Fruit fly (Drosophila melanogaster) whole organism, embryonic: ENCODE results near the gene gb.

Experiments used
- Asciz ChIP-seq: fragments of 200-800 bp; sonication (Bioruptor generic); optimal IDR thresholded peaks from 2 replicates; lab custom pipeline; 2017; ENCODE audit warnings: missing biosample characterization, mild to moderate bottlenecking, missing genetic modification characterization, missing genetic modification reagents
- CG10209 ChIP-seq: fragments of 200-800 bp; sonication (Bioruptor generic); optimal IDR thresholded peaks from 3 replicates; lab custom pipeline; 2017; ENCODE audit warnings: missing biosample characterization, mild to moderate bottlenecking, missing genetic modification characterization, missing genetic modification reagents
- CG11723 ChIP-seq: fragments of 200-800 bp; sonication (Bioruptor generic); optimal IDR thresholded peaks from 2 replicates; lab custom pipeline; 2017; ENCODE audit warnings: missing biosample characterization, mild to moderate bottlenecking, missing genetic modification characterization
- CG12219 ChIP-seq: fragments of 200-800 bp; sonication (Bioruptor generic); optimal IDR thresholded peaks from 3 replicates; lab custom pipeline; 2018; ENCODE audit warnings: missing biosample characterization, mild to moderate bottlenecking, missing genetic modification characterization
- CG13775 ChIP-seq: fragments of 200-800 bp; sonication (Bioruptor generic); optimal IDR thresholded peaks from 3 replicates; lab custom pipeline; 2017; ENCODE audit warnings: missing biosample characterization, mild to moderate bottlenecking, missing genetic modification characterization
- CG14050 ChIP-seq: fragments of 200-800 bp; sonication (Bioruptor generic); IDR thresholded peaks from 3 replicates; pipeline ENCODE4 v1.3.6; 2022; ENCODE audit warnings: missing biosample characterization, missing genetic modification characterization
- CG15269 ChIP-seq: fragments of 200-800 bp; sonication (Bioruptor generic); optimal IDR thresholded peaks from 2 replicates; lab custom pipeline; 2018; ENCODE audit warnings: missing biosample characterization, mild to moderate bottlenecking, missing genetic modification characterization, moderate library complexity
- CG17612 ChIP-seq: fragments of 200-800 bp; sonication (Bioruptor generic); IDR thresholded peaks from 2 replicates; pipeline ENCODE4 v1.3.6; 2022; ENCODE audit warnings: missing biosample characterization, missing genetic modification characterization
- CG18262 ChIP-seq: fragments of 200-800 bp; optimal IDR thresholded peaks from 3 replicates; lab custom pipeline; 2019; ENCODE audit warnings: missing biosample characterization, mild to moderate bottlenecking, missing genetic modification characterization, moderate library complexity
- CG2678 ChIP-seq: fragments of 200-800 bp; sonication (Bioruptor generic); optimal IDR thresholded peaks from 3 replicates; lab custom pipeline; 2019; ENCODE audit warnings: missing biosample characterization, mild to moderate bottlenecking, missing genetic modification characterization, moderate library complexity
- CG2875 ChIP-seq: fragments of 200-800 bp; sonication (Bioruptor generic); optimal IDR thresholded peaks from 2 replicates; lab custom pipeline; 2017; ENCODE audit warnings: missing biosample characterization, mild to moderate bottlenecking, missing genetic modification characterization, missing genetic modification reagents
- CG31224 ChIP-seq: fragments of 200-800 bp; sonication (Bioruptor generic); IDR thresholded peaks from 2 replicates; pipeline ENCODE4 v1.3.6; 2022; ENCODE audit warnings: missing biosample characterization, missing genetic modification characterization
- CG32772 ChIP-seq: fragments of 200-800 bp; sonication (Bioruptor generic); IDR thresholded peaks from 2 replicates; pipeline ENCODE4 v1.3.6; 2022; ENCODE audit warnings: missing biosample characterization, missing genetic modification characterization
- CG34422 ChIP-seq: fragments of 200-800 bp; sonication (Bioruptor generic); IDR thresholded peaks from 3 replicates; pipeline ENCODE4 v1.3.6; 2022; ENCODE audit warnings: missing biosample characterization, missing genetic modification characterization
- CG3838 ChIP-seq: fragments of 200-800 bp; sonication (Bioruptor generic); optimal IDR thresholded peaks from 3 replicates; lab custom pipeline; 2016; ENCODE audit warnings: missing biosample characterization, missing genetic modification characterization
- CG3847 ChIP-seq: fragments of 200-800 bp; sonication (Bioruptor generic); IDR thresholded peaks from 2 replicates; pipeline ENCODE4 v1.3.6; 2022; ENCODE audit warnings: missing biosample characterization, missing genetic modification characterization
- CG4707 ChIP-seq: fragments of 200-800 bp; sonication (Bioruptor generic); optimal IDR thresholded peaks from 2 replicates; lab custom pipeline; 2018; ENCODE audit warnings: missing biosample characterization, mild to moderate bottlenecking, missing genetic modification characterization, moderate library complexity
- CG4820 ChIP-seq: fragments of 200-800 bp; sonication (Bioruptor generic); optimal IDR thresholded peaks from 3 replicates; lab custom pipeline; 2016; ENCODE audit warnings: missing biosample characterization, missing genetic modification characterization
- CG7928 ChIP-seq: fragments of 200-800 bp; sonication (Bioruptor generic); optimal IDR thresholded peaks from 2 replicates; lab custom pipeline; 2017; ENCODE audit warnings: missing biosample characterization, mild to moderate bottlenecking, missing genetic modification characterization
- CG9215 ChIP-seq: fragments of 200-800 bp; sonication (Bioruptor generic); IDR thresholded peaks from 2 replicates; pipeline ENCODE4 v1.3.6; 2022; ENCODE audit warnings: missing biosample characterization, missing genetic modification characterization
- CrebB ChIP-seq: fragments of 200-800 bp; sonication (Bioruptor generic); optimal IDR thresholded peaks from 3 replicates; lab custom pipeline; 2018; ENCODE audit warnings: missing biosample characterization, mild to moderate bottlenecking, missing genetic modification characterization
- D19A ChIP-seq: fragments of 200-800 bp; optimal IDR thresholded peaks from 3 replicates; lab custom pipeline; 2019; ENCODE audit warnings: missing biosample characterization, mild to moderate bottlenecking, missing genetic modification characterization, moderate library complexity
- E2f2 ChIP-seq: fragments of 200-800 bp; sonication (Bioruptor generic); IDR thresholded peaks from 2 replicates; pipeline ENCODE4 v1.3.6; 2022; ENCODE audit warnings: missing biosample characterization, missing genetic modification characterization
- Jarid2 ChIP-seq: fragments of 200-800 bp; sonication (Bioruptor generic); optimal IDR thresholded peaks from 3 replicates; lab custom pipeline; 2017; ENCODE audit warnings: mild to moderate bottlenecking, missing biosample characterization, missing genetic modification reagents, missing genetic modification characterization
- MBD-R2 ChIP-seq: fragments of 200-800 bp; sonication (Bioruptor generic); IDR thresholded peaks from 2 replicates; pipeline ENCODE4 v1.3.6; 2022; ENCODE audit warnings: missing biosample characterization, missing genetic modification characterization
- Poxn ChIP-seq: fragments of 200-800 bp; sonication (Bioruptor generic); IDR thresholded peaks from 2 replicates; pipeline ENCODE4 v1.3.6; 2022; ENCODE audit warnings: missing biosample characterization, missing genetic modification characterization
- Scr ChIP-seq: fragments of 200-800 bp; sonication (Bioruptor generic); IDR thresholded peaks from 2 replicates; pipeline ENCODE4 v1.3.6; 2022; ENCODE audit warnings: missing biosample characterization, missing genetic modification characterization; ENCODE audit not compliant: partially characterized antibody
- Sin3A ChIP-seq: fragments of >200 bp; optimal IDR thresholded peaks from 2 replicates; lab custom pipeline; 2018
- ase ChIP-seq: fragments of 200-800 bp; sonication (Bioruptor generic); IDR thresholded peaks from 3 replicates; pipeline ENCODE4 v1.3.6; 2022; ENCODE audit warnings: missing biosample characterization, missing genetic modification characterization
- bcd ChIP-seq: fragments of 200-800 bp; sonication (Bioruptor generic); optimal IDR thresholded peaks from 2 replicates; lab custom pipeline; 2017; ENCODE audit warnings: missing biosample characterization, mild to moderate bottlenecking, missing genetic modification characterization
- bigmax ChIP-seq: fragments of 200-800 bp; sonication (Bioruptor generic); optimal IDR thresholded peaks from 2 replicates; lab custom pipeline; 2018; ENCODE audit warnings: missing biosample characterization, mild to moderate bottlenecking, missing genetic modification characterization
- bowl ChIP-seq: fragments of 200-800 bp; sonication (Bioruptor generic); IDR thresholded peaks from 2 replicates; pipeline ENCODE4 v1.3.6; 2022; ENCODE audit warnings: missing biosample characterization, missing genetic modification characterization
- cg ChIP-seq: fragments of 200-800 bp; sonication (Bioruptor generic); optimal IDR thresholded peaks from 3 replicates; lab custom pipeline; 2019; ENCODE audit warnings: missing biosample characterization, mild to moderate bottlenecking, missing genetic modification characterization, moderate library complexity
- croc ChIP-seq: fragments of 200-800 bp; sonication (Bioruptor generic); conservative IDR thresholded peaks from 3 replicates; pipeline ENCODE4 v1.3.6; 2022; ENCODE audit warnings: missing biosample characterization, missing genetic modification characterization
- fd96Cb ChIP-seq: fragments of 200-800 bp; sonication (Bioruptor generic); optimal IDR thresholded peaks from 2 replicates; lab custom pipeline; 2018; ENCODE audit warnings: missing biosample characterization, mild to moderate bottlenecking, missing genetic modification characterization, moderate library complexity
- gt ChIP-seq: fragments of 200-800 bp; sonication (Bioruptor generic); IDR thresholded peaks from 2 replicates; pipeline ENCODE4 v1.3.6; 2022; ENCODE audit warnings: missing biosample characterization, missing genetic modification characterization
- h ChIP-seq: fragments of >200 bp; optimal IDR thresholded peaks from 2 replicates; lab custom pipeline; 2017
- ind ChIP-seq: fragments of 200-800 bp; sonication (Bioruptor generic); optimal IDR thresholded peaks from 3 replicates; lab custom pipeline; 2016; ENCODE audit warnings: missing biosample characterization, missing genetic modification characterization
- kni ChIP-seq: fragments of 200-800 bp; sonication (Bioruptor generic); optimal IDR thresholded peaks from 3 replicates; lab custom pipeline; 2017; ENCODE audit warnings: mild to moderate bottlenecking, missing biosample characterization, missing genetic modification reagents, missing genetic modification characterization
- oc ChIP-seq: fragments of 200-800 bp; sonication (Bioruptor generic); optimal IDR thresholded peaks from 2 replicates; lab custom pipeline; 2018; ENCODE audit warnings: missing biosample characterization, mild to moderate bottlenecking, missing genetic modification characterization, moderate library complexity
- pfk ChIP-seq: fragments of 200-800 bp; sonication (Bioruptor generic); optimal IDR thresholded peaks from 2 replicates; lab custom pipeline; 2018; ENCODE audit warnings: missing biosample characterization, mild to moderate bottlenecking, missing genetic modification characterization, moderate library complexity
- pros ChIP-seq: fragments of 200-800 bp; sonication (Bioruptor generic); optimal IDR thresholded peaks from 3 replicates; lab custom pipeline; 2019; ENCODE audit warnings: missing biosample characterization, mild to moderate bottlenecking, missing genetic modification characterization, moderate library complexity
- pzg ChIP-seq: fragments of 200-800 bp; sonication (Bioruptor generic); optimal IDR thresholded peaks from 3 replicates; lab custom pipeline; 2018; ENCODE audit warnings: missing biosample characterization, mild to moderate bottlenecking, missing genetic modification characterization, moderate library complexity
- sc ChIP-seq, 3 experiments: fragments of >200 bp in 2 of 3; fragments of 200-800 bp in 1 of 3; sonication (Bioruptor generic) in 1 of 3; optimal IDR thresholded peaks; 2 replicates in 2 of 3; 3 replicates in 1 of 3; lab custom pipeline; 2017; ENCODE audit warnings: mild to moderate bottlenecking in 1 of 3, missing biosample characterization in 1 of 3, missing genetic modification characterization in 1 of 3, missing genetic modification reagents in 1 of 3
- slp2 ChIP-seq: fragments of 200-800 bp; sonication (Bioruptor generic); optimal IDR thresholded peaks from 2 replicates; lab custom pipeline; 2016; ENCODE audit warnings: missing biosample characterization, missing genetic modification characterization
- stc ChIP-seq: fragments of 200-800 bp; sonication (Bioruptor generic); IDR thresholded peaks from 2 replicates; pipeline ENCODE4 v1.3.6; 2022; ENCODE audit warnings: missing biosample characterization, missing genetic modification characterization
- unpg ChIP-seq: fragments of 200-800 bp; sonication (Bioruptor generic); optimal IDR thresholded peaks from 3 replicates; lab custom pipeline; 2018; ENCODE audit warnings: missing biosample characterization, mild to moderate bottlenecking, missing genetic modification characterization, moderate library complexity
- zen2 ChIP-seq: fragments of 200-800 bp; sonication (Bioruptor generic); IDR thresholded peaks from 3 replicates; pipeline ENCODE4 v1.3.6; 2022; ENCODE audit warnings: missing biosample characterization, missing genetic modification characterization; ENCODE audit not compliant: partially characterized antibody
- zfh1 ChIP-seq: fragments of 200-800 bp; sonication (Bioruptor generic); IDR thresholded peaks from 3 replicates; pipeline ENCODE4 v1.3.6; 2022; ENCODE audit warnings: missing biosample characterization, missing genetic modification characterization

gb gene

dm6 chr3R:27148812-27149769 is 37.0 kb upstream of the gb start (continued):
- TF ChIP-seq bcd (no peak), CG13775 (GFP tag; lab: Kevin White, UChicago) (no peak), CG4820 (GFP tag; lab: Kevin White, UChicago) (no peak), CG31224 (GFP tag; lab: Robert Waterston, UW) (no peak), fd96Cb (tag; lab: Kevin White, UChicago) (no peak), CG11723 (GFP tag; lab: Kevin White, UChicago) (no peak), sc (optimal IDR thresholded peaks at IDR 0.05; lab: Kevin White, UChicago) (no peak), sc (GFP tag; optimal IDR thresholded peaks at IDR 0.05; lab: Kevin White, UChicago) (no peak), Scr (GFP tag; lab: Robert Waterston, UW) (no peak), E2f2 (GFP tag; lab: Robert Waterston, UW) (no peak), Asciz (no peak), CG17612 (GFP tag; lab: Robert Waterston, UW) (no peak), CG3847 (GFP tag; lab: Robert Waterston, UW) (no peak), Poxn (GFP tag; lab: Robert Waterston, UW) (no peak), CG12219 (GFP tag; lab: Kevin White, UChicago) (no peak), bowl (no peak), h (no peak), zen2 (GFP tag; lab: Robert Waterston, UW) (no peak), unpg (GFP tag; lab: Kevin White, UChicago) (no peak), kni (GFP tag; lab: Kevin White, UChicago) (peak; percentile 8), zfh1 (no peak), oc (tag; lab: Kevin White, UChicago) (no peak), CG2678 (tag; lab: Kevin White, UChicago) (peak; percentile 47), D19A (tag; lab: Kevin White, UChicago) (peak; percentile 57), ind (GFP tag; lab: Kevin White, UChicago) (no peak), gt (no peak), CG3838 (no peak), cg (GFP tag; lab: Kevin White, UChicago) (no peak), CG10209 (GFP tag; lab: Kevin White, UChicago) (no peak), slp2 (GFP tag; lab: Kevin White, UChicago) (no peak), CG14050 (no peak), stc (no peak), CG18262 (tag; lab: Kevin White, UChicago) (peak; percentile 7), croc (GFP tag; lab: Robert Waterston, UW) (0 out of 3 replicates have a peak, but pooled peaks have one; percentile 14), CG34422 (no peak), Sin3A (lab: Kevin White, UChicago) (no peak), MBD-R2 (GFP tag; lab: Robert Waterston, UW) (no peak), CG15269 (tag; lab: Kevin White, UChicago) (no peak), CG4707 (GFP tag; lab: Kevin White, UChicago) (no peak), bigmax (GFP tag; lab: Kevin White, UChicago) (no peak), CG9215 (GFP tag; lab: Robert Waterston, UW) (no peak), CG2875 (GFP tag; lab: Kevin White, UChicago) (no peak), pros (no peak), ase (GFP tag; lab: Robert Waterston, UW) (no peak), CrebB (tag; lab: Kevin White, UChicago) (peak; percentile 18), pfk (no peak), pzg (GFP tag; lab: Kevin White, UChicago) (no peak), Jarid2 (no peak), CG7928 (no peak), CG32772 (GFP tag; lab: Robert Waterston, UW) (no peak)
